Worm (Caenorhabditis elegans) whole organism, L1 larva: Measurements from ENCODE around the gene nep-11.

Experiments used
- egl-27 ChIP-seq, 2 experiments: fragments of 150-350 bp in 1 of 2; sonication (generic microtip); optimal IDR thresholded peaks; 3 replicates each; lab custom pipeline; 2017 to 2018; ENCODE audit warnings: missing biosample characterization in 2 of 2, missing genetic modification characterization in 2 of 2, missing genetic modification reagents in 2 of 2
- elt-2 ChIP-seq: sonication (generic microtip); optimal IDR thresholded peaks from 2 replicates; lab custom pipeline; 2016; ENCODE audit warnings: missing genetic modification characterization, mild to moderate bottlenecking, inconsistent platforms, missing compliant biosample characterization, missing genetic modification reagents
- fkh-10 ChIP-seq: sonication (generic microtip); optimal IDR thresholded peaks from 2 replicates; lab custom pipeline; 2017; ENCODE audit warnings: missing biosample characterization, missing genetic modification reagents, missing genetic modification characterization
- fkh-8 ChIP-seq: sonication (generic microtip); optimal IDR thresholded peaks from 2 replicates; lab custom pipeline; 2016; ENCODE audit warnings: mild to moderate bottlenecking, missing genetic modification characterization, missing compliant biosample characterization
- lsy-2 ChIP-seq, 2 experiments: fragments of 150-350 bp; optimal IDR thresholded peaks; 2 replicates each; lab custom pipeline; 2014; ENCODE audit warnings: missing biosample characterization in 2 of 2, missing genetic modification characterization in 2 of 2
- mep-1 ChIP-seq: fragments of 150-350 bp; optimal IDR thresholded peaks from 2 replicates; lab custom pipeline; 2014; ENCODE audit warnings: missing biosample characterization, missing genetic modification characterization
- nhr-12 ChIP-seq: sonication (generic microtip); optimal IDR thresholded peaks from 2 replicates; lab custom pipeline; 2017; ENCODE audit warnings: missing biosample characterization, missing genetic modification characterization
- skn-1 ChIP-seq: fragments of 150-350 bp; optimal IDR thresholded peaks from 2 replicates; lab custom pipeline; 2014; ENCODE audit warnings: missing biosample characterization, missing genetic modification characterization
- unc-62 ChIP-seq: fragments of 150-350 bp; optimal IDR thresholded peaks from 2 replicates; lab custom pipeline; 2014; ENCODE audit warnings: missing biosample characterization, missing genetic modification reagents, missing genetic modification characterization

- TF ChIP-seq nhr-12 (tag; lab: Kevin White, UChicago): no peak
- no peak for TF ChIP-seq fkh-8 (tag; lab: Kevin White, UChicago)
- TF ChIP-seq fkh-10 (GFP tag; lab: Kevin White, UChicago): no peak
- no peak for TF ChIP-seq skn-1 (tag; lab: Kevin White, UChicago)
- TF ChIP-seq lsy-2 (tag; optimal IDR thresholded peaks at IDR 0.05; lab: Kevin White, UChicago): no peak
- no peak for TF ChIP-seq egl-27 (tag; optimal IDR thresholded peaks at IDR 0.05; lab: Kevin White, UChicago)
- no peak for TF ChIP-seq mep-1 (tag; lab: Kevin White, UChicago)
- TF ChIP-seq elt-2: no peak
- no peak for TF ChIP-seq unc-62 (GFP tag; lab: Kevin White, UChicago)
Measured at ce11 chrII:3444280-3444679, 18.9 kb upstream of the nep-11 start, which contains the start of gene C16C8.4.
